Worm (Caenorhabditis elegans) whole organism, mixed stage, embryonic: ENCODE results near the gene clec-38.

Experiments used
- ces-1 ChIP-seq: fragments of 150-350 bp; optimal IDR thresholded peaks from 2 replicates; lab custom pipeline; 2014; ENCODE audit warnings: missing biosample characterization, missing genetic modification reagents, missing genetic modification characterization
- drap-1 ChIP-seq: fragments of 200-800 bp; sonication (Bioruptor generic); optimal IDR thresholded peaks from 3 replicates; lab custom pipeline; 2018; ENCODE audit warnings: mild to moderate bottlenecking, missing genetic modification characterization, missing compliant biosample characterization
- nhr-12 ChIP-seq: fragments of 150-350 bp; optimal IDR thresholded peaks from 2 replicates; lab custom pipeline; 2014; ENCODE audit warnings: missing biosample characterization, missing genetic modification characterization
- tbx-8 ChIP-seq: fragments of 200-800 bp; sonication (Bioruptor generic); optimal IDR thresholded peaks from 2 replicates; lab custom pipeline; 2018; ENCODE audit warnings: mild to moderate bottlenecking, missing genetic modification characterization, moderate library complexity, missing compliant biosample characterization
- unc-120 ChIP-seq: sonication (generic microtip); optimal IDR thresholded peaks from 2 replicates; lab custom pipeline; 2017; ENCODE audit warnings: missing genetic modification characterization, missing compliant biosample characterization; ENCODE audit not compliant: poor library complexity, severe bottlenecking
- ztf-11 ChIP-seq: fragments of 150-350 bp; optimal IDR thresholded peaks from 2 replicates; lab custom pipeline; 2014; ENCODE audit warnings: missing biosample characterization, missing genetic modification characterization

DNA sequence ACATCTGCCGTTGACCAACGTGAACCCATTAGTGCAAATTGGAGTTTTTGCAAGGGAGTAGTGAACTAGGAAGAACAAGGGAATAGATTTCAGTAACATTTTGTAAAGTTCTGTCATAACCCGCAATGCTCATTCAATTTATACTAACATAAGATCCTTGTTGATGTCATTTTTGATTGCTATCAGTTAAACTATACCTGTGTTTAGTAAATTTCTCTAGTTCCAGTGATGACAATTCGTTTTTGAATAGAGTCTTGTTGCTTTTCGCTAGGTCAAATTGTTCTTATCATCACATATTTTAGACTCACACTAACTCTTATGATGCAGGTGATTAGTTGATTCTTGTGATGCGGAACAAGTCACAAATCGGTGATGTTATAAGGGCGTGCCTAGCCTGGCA, 28.9 kb downstream of the clec-38 start, which contains the start of gene clec-9:
- TF ChIP-seq ces-1, result no peak
- no peak for TF ChIP-seq nhr-12 (tag; lab: Kevin White, UChicago)
- TF ChIP-seq unc-120, result no peak
- TF ChIP-seq drap-1 (GFP tag; lab: Kevin White, UChicago), result no peak
- no peak for TF ChIP-seq ztf-11 (tag; lab: Kevin White, UChicago)
- TF ChIP-seq tbx-8 (GFP tag; lab: Kevin White, UChicago), result no peak
